Fruit fly (Drosophila melanogaster): ENCODE results near the gene CG33985.

DNA sequence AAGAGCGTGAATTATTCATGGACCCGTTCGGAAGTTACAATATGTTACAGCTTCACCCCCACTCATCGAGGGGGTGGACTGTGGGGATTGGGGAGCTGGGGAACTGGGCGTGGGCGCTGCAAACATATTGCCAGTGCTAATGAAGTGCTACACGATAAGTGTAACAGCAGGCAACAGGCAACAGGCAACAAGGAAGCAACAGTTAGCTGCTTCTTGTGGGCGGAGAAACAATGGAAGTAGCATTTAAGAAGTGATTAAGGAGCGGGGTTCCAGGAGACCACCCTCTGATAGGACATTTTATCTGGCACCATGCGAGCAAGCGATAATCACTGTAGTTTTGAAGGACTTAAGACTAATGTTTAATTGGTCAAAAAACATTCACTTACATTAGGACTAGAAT lies 14.7 kb upstream of the CG33985 start:
- no peak for TF ChIP-seq CG9932 (GFP tag; IDR thresholded peaks at IDR 0.05)
- TF ChIP-seq CG15696 (tag; optimal IDR thresholded peaks at IDR 0.05): no peak
- TF ChIP-seq sd (tag; optimal IDR thresholded peaks at IDR 0.05): no peak
- no peak for TF ChIP-seq CG8478 (optimal IDR thresholded peaks at IDR 0.05)
- no peak for TF ChIP-seq CG3847 (GFP tag; IDR thresholded peaks at IDR 0.05)
- TF ChIP-seq CG18619 (GFP tag; optimal IDR thresholded peaks at IDR 0.05): no peak
- no peak for TF ChIP-seq btn (GFP tag; optimal IDR thresholded peaks at IDR 0.05)

Measured in whole organism, embryonic.